Worm (Caenorhabditis elegans): ENCODE data around the gene C17H11.6.

The C17H11.6 gene

DNA sequence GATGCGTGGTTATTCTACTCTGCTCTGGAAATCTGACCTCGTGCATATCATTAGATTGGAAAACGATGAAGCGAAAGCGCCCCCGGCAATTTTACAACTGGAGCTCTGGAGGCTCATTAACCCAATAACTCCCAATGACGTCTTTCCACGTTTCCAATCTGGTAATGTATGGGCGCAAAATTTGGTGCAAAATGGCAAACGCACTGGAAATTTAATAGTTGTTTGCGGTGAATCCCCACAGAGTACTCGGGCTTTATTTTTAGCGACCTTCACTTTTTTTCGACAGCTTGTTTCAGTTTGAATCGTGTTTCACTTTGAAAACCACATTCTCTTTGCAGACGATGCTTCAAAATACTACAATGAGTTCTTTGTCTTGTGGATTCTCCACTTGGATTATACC lies 30.0 kb downstream of the C17H11.6 start, which contains the start of gene C17H11.1:
Gene C17H11.1, plus strand, starts transcription at position 301 of the 400 bp plus-strand sequence.
- TF ChIP-seq ces-1 (GFP tag; optimal IDR thresholded peaks at IDR 0.05) (no peak), daf-19 (GFP tag; conservative IDR thresholded peaks at IDR 0.05) (no peak), ZK337.2 (GFP tag; IDR thresholded peaks at IDR 0.05) (no peak), nhr-28 (tag; optimal IDR thresholded peaks at IDR 0.05) (no peak), ceh-28 (tag; optimal IDR thresholded peaks at IDR 0.05) (no peak), T20F7.1 (GFP tag; optimal IDR thresholded peaks at IDR 0.05) (no peak), D1046.2 (GFP tag; IDR thresholded peaks at IDR 0.05) (no peak), zag-1 (tag; optimal IDR thresholded peaks at IDR 0.05) (no peak), nhr-102 (tag; optimal IDR thresholded peaks at IDR 0.05) (no peak), ceh-62 (tag; optimal IDR thresholded peaks at IDR 0.05) (no peak), dpl-1 (GFP tag; optimal IDR thresholded peaks at IDR 0.05) (no peak), mxl-3 (GFP tag; optimal IDR thresholded peaks at IDR 0.05) (no peak), ctbp-1 (GFP tag; IDR thresholded peaks at IDR 0.05) (no peak), lin-15B (tag; optimal IDR thresholded peaks at IDR 0.05) (no peak), spr-1 (tag; optimal IDR thresholded peaks at IDR 0.05) (no peak), F26F4.8 (GFP tag; conservative IDR thresholded peaks at IDR 0.05) (no peak)

DNA sequence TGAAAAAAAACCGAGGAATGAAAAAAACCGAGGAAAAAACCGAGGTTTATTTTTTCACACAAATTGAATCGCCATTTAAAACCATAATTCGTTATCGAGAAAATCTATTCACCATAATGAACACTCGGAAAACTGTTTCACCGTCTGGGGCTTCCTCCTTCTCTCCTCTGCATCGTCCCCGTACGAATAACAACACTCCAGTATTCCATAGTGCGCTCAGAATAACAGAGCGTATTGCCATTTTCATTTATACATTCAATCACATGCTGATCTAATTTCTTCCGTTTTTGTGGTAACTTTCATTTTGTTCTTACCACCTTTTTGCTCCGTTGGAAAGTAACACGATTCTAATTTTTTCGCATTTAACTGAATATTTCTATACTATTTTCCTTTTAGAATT lies 34.0 kb downstream of the C17H11.6 start, which contains the start of gene C17H11.2:
Gene C17H11.2, plus strand, starts transcription at position 397 of the 400 bp plus-strand sequence.
- TF ChIP-seq daf-16 (GFP tag; optimal IDR thresholded peaks at IDR 0.05) (no peak), daf-16 (tag; optimal IDR thresholded peaks at IDR 0.05) (peak; percentile 63), nhr-237 (tag; optimal IDR thresholded peaks at IDR 0.05) (no peak), egl-27 (tag; optimal IDR thresholded peaks at IDR 0.05) (no peak), hlh-11 (tag; optimal IDR thresholded peaks at IDR 0.05) (peak; percentile 8), mes-2 (tag; optimal IDR thresholded peaks at IDR 0.05; ENCODE audit: poor library complexity, severe bottlenecking) (peak; percentile 48), unc-62 (GFP tag; optimal IDR thresholded peaks at IDR 0.05 in 1 of 2) (peak in 1 of 2 experiments; percentile 94), unc-62 (tag; optimal IDR thresholded peaks at IDR 0.05) (no peak), spr-3 (GFP tag; optimal IDR thresholded peaks at IDR 0.05) (no peak), lin-29 (GFP tag; IDR thresholded peaks at IDR 0.05) (no peak), nhr-28 (tag; optimal IDR thresholded peaks at IDR 0.05) (peak; percentile 46), hlh-30 (tag; optimal IDR thresholded peaks at IDR 0.05; ENCODE audit: insufficient read depth) (peak; percentile 66), zfp-2 (tag; optimal IDR thresholded peaks at IDR 0.05) (no peak), dve-1 (tag; optimal IDR thresholded peaks at IDR 0.05; ENCODE audit: insufficient read depth) (peak; percentile 46), pqm-1 (tag; optimal IDR thresholded peaks at IDR 0.05) (peak; percentile 5), T20F7.1 (GFP tag; optimal IDR thresholded peaks at IDR 0.05) (peak; percentile 72)

DNA sequence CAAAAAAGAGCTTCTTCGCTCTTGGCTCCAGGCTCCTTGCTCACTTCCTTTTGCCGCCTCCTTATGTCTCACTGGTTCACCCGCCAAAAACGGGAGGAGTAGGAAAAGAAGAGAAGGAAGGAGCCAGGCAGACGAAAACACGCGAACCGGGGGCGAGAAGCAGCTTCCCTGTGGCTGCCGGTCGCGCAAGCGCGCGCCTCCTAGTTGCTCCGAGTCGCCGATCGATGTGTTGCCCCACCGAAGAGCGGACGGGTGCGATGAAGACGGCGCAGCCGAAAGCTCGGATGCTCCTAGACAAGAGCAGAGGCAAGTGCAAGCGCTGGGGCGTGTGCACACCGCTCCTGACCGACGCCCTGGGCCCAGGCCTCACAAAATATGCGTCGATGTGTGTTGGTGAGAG lies 40.0 kb downstream of the C17H11.6 start:
- TF ChIP-seq jun-1 (tag; optimal IDR thresholded peaks at IDR 0.05) (no peak), egl-27 (tag; optimal IDR thresholded peaks at IDR 0.05) (no peak), ztf-7 (tag; optimal IDR thresholded peaks at IDR 0.05) (no peak), dve-1 (tag; optimal IDR thresholded peaks at IDR 0.05; ENCODE audit: insufficient read depth) (no peak), hmg-1.1 (GFP tag; IDR thresholded peaks at IDR 0.05) (peak; percentile 79), fos-1 (tag; optimal IDR thresholded peaks at IDR 0.05) (no peak), mxl-2 (GFP tag; conservative IDR thresholded peaks at IDR 0.05) (no peak), mdl-1 (tag; optimal IDR thresholded peaks at IDR 0.05) (peak in 1 of 2 experiments; percentile 43), nhr-102 (tag; optimal IDR thresholded peaks at IDR 0.05) (no peak), dmd-6 (GFP tag; IDR thresholded peaks at IDR 0.05) (0 out of 2 replicates have a peak, but pooled peaks have one; percentile 18), lir-3 (tag; optimal IDR thresholded peaks at IDR 0.05) (peak; percentile 4), saeg-2 (GFP tag; IDR thresholded peaks at IDR 0.05) (0 out of 2 replicates have a peak, but pooled peaks have one; percentile 26), tra-1 (GFP tag; IDR thresholded peaks at IDR 0.05) (no peak), cey-2 (tag; optimal IDR thresholded peaks at IDR 0.05; ENCODE audit: borderline replicate concordance, insufficient read depth) (no peak), zip-2 (tag; optimal IDR thresholded peaks at IDR 0.05) (no peak), F37D6.2 (tag; optimal IDR thresholded peaks at IDR 0.05) (peak; percentile 91), F10B5.3 (tag; optimal IDR thresholded peaks at IDR 0.05) (no peak), snpc-4 (tag; optimal IDR thresholded peaks at IDR 0.05) (no peak), pqm-1 (tag; optimal IDR thresholded peaks at IDR 0.05) (no peak), Y75B8A.6 (GFP tag; IDR thresholded peaks at IDR 0.05) (no peak), daf-8 (GFP tag; IDR thresholded peaks at IDR 0.05) (no peak), attf-4 (tag; optimal IDR thresholded peaks at IDR 0.05) (no peak), hlh-30 (tag; optimal IDR thresholded peaks at IDR 0.05; ENCODE audit: insufficient read depth) (peak; percentile 45), nhr-76 (tag; optimal IDR thresholded peaks at IDR 0.05) (no peak)
